Worm (Caenorhabditis elegans): Measurements from ENCODE around the gene gei-13.

DNA sequence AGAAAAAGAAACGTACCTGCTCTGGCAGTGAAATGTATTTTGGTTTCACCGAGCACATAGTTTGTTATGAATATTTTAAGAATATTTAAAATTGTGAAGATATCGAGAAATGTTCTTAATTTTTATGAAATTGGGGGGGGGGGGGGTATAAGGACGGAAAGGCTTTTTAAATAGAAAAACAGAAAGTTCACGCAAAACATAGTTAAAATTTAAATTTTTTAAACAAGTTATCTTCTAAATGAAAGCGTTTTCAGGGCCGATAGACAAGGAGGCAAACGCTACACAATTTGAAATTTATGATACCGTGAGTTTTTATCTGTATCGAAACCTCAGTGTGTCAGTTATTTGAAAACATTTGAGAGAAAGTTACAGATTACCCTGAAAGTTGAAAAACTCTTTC is 18.9 kb upstream of the gei-13 start, which contains the start of gene C15H7.4:
- no peak for TF ChIP-seq T23F11.4 (GFP tag; optimal IDR thresholded peaks at IDR 0.05)
- TF ChIP-seq syd-9 (tag; optimal IDR thresholded peaks at IDR 0.05): no peak
- TF ChIP-seq K09A11.1 (tag; optimal IDR thresholded peaks at IDR 0.05; ENCODE audit: insufficient read depth): no peak
- TF ChIP-seq ceh-18 (tag; optimal IDR thresholded peaks at IDR 0.05): no peak
- TF ChIP-seq elt-2 (tag; optimal IDR thresholded peaks at IDR 0.05): no peak
- TF ChIP-seq Y22D7AL.16 (tag; optimal IDR thresholded peaks at IDR 0.05): no peak
- TF ChIP-seq pha-4 (tag; optimal IDR thresholded peaks at IDR 0.05): no peak
- no peak for TF ChIP-seq dmd-4 (tag; optimal IDR thresholded peaks at IDR 0.05; ENCODE audit: borderline replicate concordance)
